Worm (Caenorhabditis elegans) whole organism, late embryonic: Measurements from ENCODE around the gene F45E12.5.

Experiments
- hlh-8 ChIP-seq: sonication (generic microtip); optimal IDR thresholded peaks from 2 replicates; lab custom pipeline; 2016; ENCODE audit warnings: missing genotype, missing genetic modification characterization, missing compliant biosample characterization
- nfya-1 ChIP-seq: sonication (generic microtip); optimal IDR thresholded peaks from 2 replicates; lab custom pipeline; 2017; ENCODE audit warnings: missing genetic modification characterization, mild to moderate bottlenecking, missing compliant biosample characterization, antibody characterized with exemption, moderate library complexity

ce11 chrII:7314083-7314482 is 4.2 kb upstream of the F45E12.5 start, which contains the start of gene F45E12.6:
- no peak for TF ChIP-seq nfya-1
- TF ChIP-seq hlh-8 (tag; lab: Kevin White, UChicago): no peak
